Fruit fly (Drosophila melanogaster) whole organism, pupa: ENCODE results near the gene CCHa2.

Source experiments
- CG12605 ChIP-seq: fragments of 200-800 bp; sonication (Bioruptor generic); IDR thresholded peaks from 2 replicates; pipeline ENCODE4 v1.3.6; 2022; ENCODE audit warnings: missing biosample characterization, missing genetic modification characterization
- CG17806 ChIP-seq: fragments of 200-800 bp; sonication (Bioruptor generic); optimal IDR thresholded peaks from 2 replicates; lab custom pipeline; 2018; ENCODE audit warnings: missing biosample characterization, mild to moderate bottlenecking, missing genetic modification characterization, moderate library complexity
- CG32121 ChIP-seq: fragments of 200-800 bp; sonication (Bioruptor generic); IDR thresholded peaks from 2 replicates; pipeline ENCODE4 v1.3.6; 2022; ENCODE audit warnings: missing biosample characterization, missing genetic modification characterization
- CG34367 ChIP-seq: fragments of 200-800 bp; sonication (Bioruptor generic); optimal IDR thresholded peaks from 2 replicates; lab custom pipeline; 2018; ENCODE audit warnings: missing biosample characterization, mild to moderate bottlenecking, missing genetic modification characterization
- CG4496 ChIP-seq: fragments of 200-800 bp; sonication (Bioruptor generic); IDR thresholded peaks from 3 replicates; pipeline ENCODE4 v1.3.6; 2022; ENCODE audit warnings: missing biosample characterization, missing genetic modification characterization
- D1 ChIP-seq: fragments of 200-800 bp; sonication (Bioruptor generic); optimal IDR thresholded peaks from 2 replicates; lab custom pipeline; 2018; ENCODE audit warnings: missing biosample characterization, mild to moderate bottlenecking, missing genetic modification characterization, moderate library complexity
- EcR ChIP-seq: fragments of 200-800 bp; sonication (Bioruptor generic); optimal IDR thresholded peaks from 3 replicates; lab custom pipeline; 2019; ENCODE audit warnings: missing biosample characterization, missing genetic modification characterization, mild to moderate bottlenecking, moderate library complexity, missing genetic modification reagents
- Ets98B ChIP-seq: fragments of 200-800 bp; sonication (Bioruptor generic); IDR thresholded peaks from 2 replicates; pipeline ENCODE4 v1.3.6; 2022; ENCODE audit warnings: missing biosample characterization, missing genetic modification characterization
- Pif1A ChIP-seq: fragments of 200-800 bp; sonication (Bioruptor generic); optimal IDR thresholded peaks from 3 replicates; lab custom pipeline; 2016; ENCODE audit warnings: missing biosample characterization, missing genetic modification characterization

- no peak for TF ChIP-seq CG4496 (GFP tag; lab: Robert Waterston, UW)
- no peak for TF ChIP-seq Ets98B (GFP tag; lab: Robert Waterston, UW)
- TF ChIP-seq CG32121 (GFP tag; lab: Robert Waterston, UW) = no peak
- TF ChIP-seq D1 (tag; lab: Kevin White, UChicago) = no peak
- no peak for TF ChIP-seq EcR (GFP tag; lab: Kevin White, UChicago)
- no peak for TF ChIP-seq Pif1A (GFP tag; lab: Kevin White, UChicago)
- no peak for TF ChIP-seq CG34367 (tag; lab: Kevin White, UChicago)
- TF ChIP-seq CG12605 (GFP tag; lab: Robert Waterston, UW) = no peak
- TF ChIP-seq CG17806 (tag; lab: Kevin White, UChicago) = no peak
Observed at dm6 chr3R:13419979-13420378, 25.0 kb upstream of the CCHa2 start, which contains the start of gene Ir87a.
